Worm (Caenorhabditis elegans) whole organism, L1 larva: ENCODE measurements around the gene W04D2.4.

Experiments used
- ceh-8 ChIP-seq: fragments of 200-800 bp; sonication (Bioruptor generic); optimal IDR thresholded peaks from 2 replicates; lab custom pipeline; 2018; ENCODE audit warnings: mild to moderate bottlenecking, missing genetic modification characterization, moderate library complexity, missing compliant biosample characterization
- ceh-90 ChIP-seq: sonication (generic microtip); optimal IDR thresholded peaks from 2 replicates; lab custom pipeline; 2016; ENCODE audit warnings: missing genetic modification characterization, missing compliant biosample characterization
- lin-15B ChIP-seq: fragments of 150-350 bp; sonication (generic microtip); optimal IDR thresholded peaks from 3 replicates; lab custom pipeline; 2014; ENCODE audit warnings: missing biosample characterization, missing genetic modification characterization
- lin-35 ChIP-seq, 2 experiments: fragments of 150-350 bp; optimal IDR thresholded peaks; 2 replicates each; lab custom pipeline; 2014; ENCODE audit warnings: missing biosample characterization in 2 of 2, missing genetic modification characterization in 2 of 2, missing genetic modification reagents in 2 of 2
- lin-39 ChIP-seq: fragments of 150-350 bp; optimal IDR thresholded peaks from 2 replicates; lab custom pipeline; 2014; ENCODE audit warnings: missing biosample characterization, missing genetic modification reagents, missing genetic modification characterization
- nhr-71 ChIP-seq: sonication (generic microtip); optimal IDR thresholded peaks from 2 replicates; lab custom pipeline; 2016; ENCODE audit warnings: mild to moderate bottlenecking, missing genetic modification characterization, moderate library complexity, missing compliant biosample characterization
- nhr-76 ChIP-seq: sonication (generic microtip); optimal IDR thresholded peaks from 2 replicates; lab custom pipeline; 2017; ENCODE audit warnings: missing biosample characterization, missing genetic modification characterization
- nhr-84 ChIP-seq: sonication (generic microtip); optimal IDR thresholded peaks from 2 replicates; lab custom pipeline; 2017; ENCODE audit warnings: missing biosample characterization, missing genetic modification characterization
- nhr-90 ChIP-seq: sonication (generic microtip); optimal IDR thresholded peaks from 2 replicates; lab custom pipeline; 2016; ENCODE audit warnings: mild to moderate bottlenecking, missing genetic modification characterization, missing compliant biosample characterization; ENCODE audit not compliant: poor library complexity
- rnt-1 ChIP-seq: sonication (generic microtip); optimal IDR thresholded peaks from 2 replicates; lab custom pipeline; 2016; ENCODE audit warnings: mild to moderate bottlenecking, missing genetic modification characterization, moderate library complexity, missing compliant biosample characterization
- ztf-11 ChIP-seq, 2 experiments: sonication (generic microtip); optimal IDR thresholded peaks; 2 replicates each; lab custom pipeline; 2016 to 2017; ENCODE audit warnings: missing genetic modification characterization in 2 of 2, missing biosample characterization in 1 of 2, missing compliant biosample characterization in 1 of 2

DNA sequence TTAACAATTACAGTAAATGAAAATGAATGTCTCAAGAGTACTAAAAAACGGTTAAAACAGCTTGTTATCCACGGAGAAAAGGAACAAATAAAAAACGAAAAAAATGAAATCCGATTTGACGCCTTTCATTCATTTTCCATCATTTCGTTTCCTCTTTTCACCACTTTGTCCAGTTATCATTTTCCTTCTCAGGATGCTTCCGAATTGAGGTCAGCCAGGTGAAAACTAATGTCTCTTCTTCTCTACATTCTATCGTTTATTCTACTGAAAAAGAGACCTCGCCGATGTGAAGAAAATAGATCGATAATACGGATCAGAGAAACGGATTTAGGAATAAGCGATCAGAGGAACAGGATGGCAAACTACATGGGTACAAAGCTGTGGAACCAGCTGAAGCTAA lies 28.6 kb upstream of the W04D2.4 start:
- TF ChIP-seq lin-39 (tag; lab: Kevin White, UChicago): no peak
- no peak for TF ChIP-seq rnt-1
- TF ChIP-seq nhr-84: no peak
- no peak for TF ChIP-seq lin-35 (GFP tag; optimal IDR thresholded peaks at IDR 0.05; lab: Kevin White, UChicago)
- TF ChIP-seq ceh-8 (GFP tag; lab: Kevin White, UChicago): no peak
- no peak for TF ChIP-seq nhr-71 (tag; lab: Kevin White, UChicago)
- no peak for TF ChIP-seq nhr-90 (tag; lab: Kevin White, UChicago)
- no peak for TF ChIP-seq ceh-90
- no peak for TF ChIP-seq ztf-11 (tag; optimal IDR thresholded peaks at IDR 0.05; lab: Kevin White, UChicago)
- TF ChIP-seq nhr-76 (tag; lab: Kevin White, UChicago): no peak
- TF ChIP-seq lin-15B: no peak
